Worm (Caenorhabditis elegans) whole organism, L3 larva: Measurements from ENCODE around the gene T28C12.2.

Source experiments
- fos-1 ChIP-seq: fragments of 150-350 bp; optimal IDR thresholded peaks from 2 replicates; lab custom pipeline; 2014; ENCODE audit warnings: missing biosample characterization, missing genetic modification characterization
- pqm-1 ChIP-seq: fragments of 150-350 bp; optimal IDR thresholded peaks from 2 replicates; lab custom pipeline; 2017; ENCODE audit warnings: missing biosample characterization, missing genetic modification characterization, inconsistent platforms
- tbx-2 ChIP-seq: sonication (generic microtip); optimal IDR thresholded peaks from 2 replicates; lab custom pipeline; 2016; ENCODE audit warnings: mild to moderate bottlenecking, missing genetic modification characterization, missing compliant biosample characterization

- no peak for TF ChIP-seq fos-1 (tag; lab: Kevin White, UChicago)
- no peak for TF ChIP-seq pqm-1 (tag; lab: Kevin White, UChicago)
- no peak for TF ChIP-seq tbx-2 (tag; lab: Kevin White, UChicago)
Measured at ce11 chrV:6336108-6336507, 7.1 kb downstream of the T28C12.2 start, which contains the start of gene T28C12.6.
